Fruit fly (Drosophila melanogaster) whole organism, embryonic: ENCODE results near the gene Acn.

Source experiments
- Aef1 ChIP-seq: fragments of 200-800 bp; sonication (Bioruptor generic); IDR thresholded peaks from 3 replicates; pipeline ENCODE4 v1.3.6; 2022; ENCODE audit warnings: missing biosample characterization, missing genetic modification characterization
- BtbVII ChIP-seq: fragments of 200-800 bp; sonication (Bioruptor generic); optimal IDR thresholded peaks from 3 replicates; lab custom pipeline; 2017; ENCODE audit warnings: missing biosample characterization, mild to moderate bottlenecking, missing genetic modification characterization
- CG11085 ChIP-seq: fragments of 200-800 bp; sonication (Bioruptor generic); IDR thresholded peaks from 2 replicates; pipeline ENCODE4 v1.3.6; 2022; ENCODE audit warnings: missing biosample characterization, missing genetic modification characterization
- CG12104 ChIP-seq: fragments of 200-800 bp; sonication (Bioruptor generic); optimal IDR thresholded peaks from 3 replicates; lab custom pipeline; 2016; ENCODE audit warnings: missing biosample characterization, missing genetic modification characterization
- CG12659 ChIP-seq: fragments of 200-800 bp; sonication (Bioruptor generic); optimal IDR thresholded peaks from 3 replicates; lab custom pipeline; 2017; ENCODE audit warnings: mild to moderate bottlenecking, missing biosample characterization, missing genetic modification reagents, missing genetic modification characterization
- CG16815 ChIP-seq: fragments of 200-800 bp; sonication (Bioruptor generic); optimal IDR thresholded peaks from 3 replicates; lab custom pipeline; 2017; ENCODE audit warnings: missing biosample characterization, mild to moderate bottlenecking, missing genetic modification characterization
- CG33213 ChIP-seq: fragments of 200-800 bp; sonication (Bioruptor generic); optimal IDR thresholded peaks from 3 replicates; lab custom pipeline; 2016; ENCODE audit warnings: missing biosample characterization, missing genetic modification characterization
- CG3407 ChIP-seq: fragments of 200-800 bp; sonication (Bioruptor generic); optimal IDR thresholded peaks from 2 replicates; lab custom pipeline; 2018; ENCODE audit warnings: missing biosample characterization, mild to moderate bottlenecking, missing genetic modification characterization
- CG34376 ChIP-seq: fragments of 200-800 bp; sonication (Bioruptor generic); optimal IDR thresholded peaks from 2 replicates; lab custom pipeline; 2018; ENCODE audit warnings: missing biosample characterization, mild to moderate bottlenecking, missing genetic modification characterization
- CG4424 ChIP-seq: fragments of 200-800 bp; sonication (Bioruptor generic); optimal IDR thresholded peaks from 3 replicates; lab custom pipeline; 2016; ENCODE audit warnings: missing biosample characterization, missing genetic modification characterization
- CG5180 ChIP-seq: fragments of 200-800 bp; sonication (Bioruptor generic); optimal IDR thresholded peaks from 3 replicates; lab custom pipeline; 2017; ENCODE audit warnings: missing biosample characterization, missing genetic modification characterization, mild to moderate bottlenecking, moderate library complexity, missing genetic modification reagents
- CG5953 ChIP-seq: fragments of 200-800 bp; sonication (Bioruptor generic); IDR thresholded peaks from 2 replicates; pipeline ENCODE4 v1.3.6; 2022; ENCODE audit warnings: missing biosample characterization, missing genetic modification characterization
- CG7271 ChIP-seq: fragments of 200-800 bp; sonication (Bioruptor generic); optimal IDR thresholded peaks from 2 replicates; lab custom pipeline; 2018; ENCODE audit warnings: missing biosample characterization, mild to moderate bottlenecking, missing genetic modification characterization, moderate library complexity
- CG8089 ChIP-seq: fragments of 200-800 bp; sonication (Bioruptor generic); optimal IDR thresholded peaks from 3 replicates; lab custom pipeline; 2016; ENCODE audit warnings: missing biosample characterization, missing genetic modification characterization
- CG8359 ChIP-seq: fragments of 200-800 bp; sonication (Bioruptor generic); optimal IDR thresholded peaks from 2 replicates; lab custom pipeline; 2017; ENCODE audit warnings: missing biosample characterization, mild to moderate bottlenecking, missing genetic modification characterization, borderline replicate concordance
- D ChIP-seq, 2 experiments: fragments of 200-800 bp in 1 of 2; fragments of >200 bp in 1 of 2; sonication (Bioruptor generic) in 1 of 2; optimal IDR thresholded peaks; 2 replicates in 1 of 2; 3 replicates in 1 of 2; lab custom pipeline; 2017; ENCODE audit warnings: mild to moderate bottlenecking in 1 of 2, missing biosample characterization in 1 of 2, missing genetic modification characterization in 1 of 2, missing genetic modification reagents in 1 of 2
- Dad ChIP-seq: fragments of 200-800 bp; sonication (Bioruptor generic); optimal IDR thresholded peaks from 3 replicates; lab custom pipeline; 2016; ENCODE audit warnings: missing biosample characterization, missing genetic modification characterization
- Doc2 ChIP-seq: fragments of 200-800 bp; sonication (Bioruptor generic); IDR thresholded peaks from 2 replicates; pipeline ENCODE4 v1.3.6; 2022; ENCODE audit warnings: missing biosample characterization, missing genetic modification characterization
- H15 ChIP-seq: fragments of 200-800 bp; sonication (Bioruptor generic); IDR thresholded peaks from 3 replicates; pipeline ENCODE4 v1.3.6; 2022; ENCODE audit warnings: missing biosample characterization, missing genetic modification characterization
- H2.0 ChIP-seq: fragments of 200-800 bp; sonication (Bioruptor generic); IDR thresholded peaks from 2 replicates; pipeline ENCODE4 v1.3.6; 2022; ENCODE audit warnings: missing biosample characterization, missing genetic modification characterization
- Lim3 ChIP-seq: fragments of 200-800 bp; sonication (Bioruptor generic); IDR thresholded peaks from 2 replicates; pipeline ENCODE4 v1.3.6; 2022; ENCODE audit warnings: missing biosample characterization, missing genetic modification characterization
- Mad ChIP-seq: fragments of 200-800 bp; sonication (Bioruptor generic); optimal IDR thresholded peaks from 2 replicates; lab custom pipeline; 2016; ENCODE audit warnings: missing biosample characterization, missing genetic modification characterization
- PHDP ChIP-seq: fragments of 200-800 bp; sonication (Bioruptor generic); optimal IDR thresholded peaks from 3 replicates; lab custom pipeline; 2018; ENCODE audit warnings: missing biosample characterization, mild to moderate bottlenecking, missing genetic modification characterization, moderate library complexity
- Ravus ChIP-seq: fragments of 200-800 bp; sonication (Bioruptor generic); IDR thresholded peaks from 2 replicates; pipeline ENCODE4 v1.3.6; 2022; ENCODE audit warnings: missing biosample characterization, missing genetic modification characterization
- Ssrp ChIP-seq: fragments of 200-800 bp; sonication (Bioruptor generic); optimal IDR thresholded peaks from 2 replicates; lab custom pipeline; 2018; ENCODE audit warnings: missing biosample characterization, mild to moderate bottlenecking, missing genetic modification characterization, moderate library complexity
- Usf ChIP-seq: fragments of 200-800 bp; sonication (Bioruptor generic); optimal IDR thresholded peaks from 2 replicates; lab custom pipeline; 2017; ENCODE audit warnings: missing genotype, missing biosample characterization, missing genetic modification characterization
- amos ChIP-seq: fragments of 200-800 bp; sonication (Bioruptor generic); IDR thresholded peaks from 2 replicates; pipeline ENCODE4 v1.3.6; 2022; ENCODE audit warnings: missing biosample characterization, missing genetic modification characterization; ENCODE audit not compliant: partially characterized antibody
- ato ChIP-seq: fragments of 200-800 bp; sonication (Bioruptor generic); IDR thresholded peaks from 2 replicates; pipeline ENCODE4 v1.3.6; 2022; ENCODE audit warnings: missing biosample characterization, missing genetic modification characterization; ENCODE audit not compliant: partially characterized antibody
- bab2 ChIP-seq: fragments of 200-800 bp; sonication (Bioruptor generic); optimal IDR thresholded peaks from 2 replicates; lab custom pipeline; 2016; ENCODE audit warnings: missing biosample characterization, missing genetic modification characterization
- crol ChIP-seq: fragments of 200-800 bp; sonication (Bioruptor generic); IDR thresholded peaks from 2 replicates; pipeline ENCODE4 v1.3.6; 2022; ENCODE audit warnings: missing biosample characterization, missing genetic modification characterization
- cwo ChIP-seq: fragments of 200-800 bp; sonication (Bioruptor generic); optimal IDR thresholded peaks from 3 replicates; lab custom pipeline; 2017; ENCODE audit warnings: missing biosample characterization, missing genetic modification characterization, mild to moderate bottlenecking, moderate library complexity, missing genetic modification reagents
- dmrt99B ChIP-seq: fragments of 200-800 bp; sonication (Bioruptor generic); optimal IDR thresholded peaks from 2 replicates; lab custom pipeline; 2018; ENCODE audit warnings: missing biosample characterization, mild to moderate bottlenecking, missing genetic modification characterization, moderate library complexity
- emc ChIP-seq: fragments of 200-800 bp; sonication (Bioruptor generic); optimal IDR thresholded peaks from 2 replicates; lab custom pipeline; 2016; ENCODE audit warnings: missing biosample characterization, missing genetic modification characterization
- fru ChIP-seq: fragments of >200 bp; optimal IDR thresholded peaks from 2 replicates; lab custom pipeline; 2017
- grn ChIP-seq: fragments of 200-800 bp; sonication (Bioruptor generic); optimal IDR thresholded peaks from 3 replicates; lab custom pipeline; 2017; ENCODE audit warnings: missing biosample characterization, missing genetic modification characterization
- gro ChIP-seq: fragments of 200-800 bp; sonication (Bioruptor generic); optimal IDR thresholded peaks from 2 replicates; lab custom pipeline; 2016; ENCODE audit warnings: missing biosample characterization, missing genetic modification characterization
- hb ChIP-seq: fragments of 200-800 bp; sonication (Bioruptor generic); IDR thresholded peaks from 3 replicates; pipeline ENCODE4 v1.3.6; 2022; ENCODE audit warnings: missing biosample characterization, missing genetic modification characterization; ENCODE audit not compliant: partially characterized antibody
- insv ChIP-seq, 2 experiments: fragments of 200-800 bp; sonication (Bioruptor generic); optimal IDR thresholded peaks; 3 replicates each; lab custom pipeline; 2016 to 2018; ENCODE audit warnings: missing biosample characterization in 2 of 2, missing genetic modification characterization in 2 of 2
- ken ChIP-seq: fragments of 200-800 bp; sonication (Bioruptor generic); IDR thresholded peaks from 3 replicates; pipeline ENCODE4 v1.3.6; 2022; ENCODE audit warnings: missing biosample characterization, missing genetic modification characterization
- knrl ChIP-seq: fragments of 200-800 bp; sonication (Bioruptor generic); IDR thresholded peaks from 3 replicates; pipeline ENCODE4 v1.3.6; 2022; ENCODE audit warnings: missing biosample characterization, missing genetic modification characterization; ENCODE audit not compliant: partially characterized antibody
- mam ChIP-seq: fragments of 200-800 bp; sonication (Bioruptor generic); optimal IDR thresholded peaks from 3 replicates; lab custom pipeline; 2016; ENCODE audit warnings: missing biosample characterization, missing genetic modification characterization
- rib ChIP-seq: fragments of 200-800 bp; sonication (Bioruptor generic); IDR thresholded peaks from 2 replicates; pipeline ENCODE4 v1.3.6; 2022; ENCODE audit warnings: missing biosample characterization, missing genetic modification characterization
- sc ChIP-seq, 3 experiments: fragments of >200 bp in 2 of 3; fragments of 200-800 bp in 1 of 3; sonication (Bioruptor generic) in 1 of 3; optimal IDR thresholded peaks; 2 replicates in 2 of 3; 3 replicates in 1 of 3; lab custom pipeline; 2017; ENCODE audit warnings: mild to moderate bottlenecking in 1 of 3, missing biosample characterization in 1 of 3, missing genetic modification characterization in 1 of 3, missing genetic modification reagents in 1 of 3
- sima ChIP-seq: fragments of 200-800 bp; sonication (Bioruptor generic); optimal IDR thresholded peaks from 2 replicates; lab custom pipeline; 2016; ENCODE audit warnings: missing biosample characterization, missing genetic modification characterization
- so ChIP-seq: fragments of 200-800 bp; sonication (Bioruptor generic); IDR thresholded peaks from 3 replicates; pipeline ENCODE4 v1.3.6; 2022; ENCODE audit warnings: missing biosample characterization, missing genetic modification characterization
- usp ChIP-seq: fragments of >200 bp; optimal IDR thresholded peaks from 2 replicates; lab custom pipeline; 2017; ENCODE audit warnings: missing biosample characterization, missing genetic modification characterization
- wek ChIP-seq: fragments of 200-800 bp; sonication (Bioruptor generic); optimal IDR thresholded peaks from 3 replicates; lab custom pipeline; 2018; ENCODE audit warnings: missing biosample characterization, mild to moderate bottlenecking, missing genetic modification characterization, moderate library complexity
- zf30C ChIP-seq: fragments of 200-800 bp; sonication (Bioruptor generic); optimal IDR thresholded peaks from 3 replicates; lab custom pipeline; 2018; ENCODE audit warnings: missing biosample characterization, mild to moderate bottlenecking, missing genetic modification characterization

The Acn gene

DNA sequence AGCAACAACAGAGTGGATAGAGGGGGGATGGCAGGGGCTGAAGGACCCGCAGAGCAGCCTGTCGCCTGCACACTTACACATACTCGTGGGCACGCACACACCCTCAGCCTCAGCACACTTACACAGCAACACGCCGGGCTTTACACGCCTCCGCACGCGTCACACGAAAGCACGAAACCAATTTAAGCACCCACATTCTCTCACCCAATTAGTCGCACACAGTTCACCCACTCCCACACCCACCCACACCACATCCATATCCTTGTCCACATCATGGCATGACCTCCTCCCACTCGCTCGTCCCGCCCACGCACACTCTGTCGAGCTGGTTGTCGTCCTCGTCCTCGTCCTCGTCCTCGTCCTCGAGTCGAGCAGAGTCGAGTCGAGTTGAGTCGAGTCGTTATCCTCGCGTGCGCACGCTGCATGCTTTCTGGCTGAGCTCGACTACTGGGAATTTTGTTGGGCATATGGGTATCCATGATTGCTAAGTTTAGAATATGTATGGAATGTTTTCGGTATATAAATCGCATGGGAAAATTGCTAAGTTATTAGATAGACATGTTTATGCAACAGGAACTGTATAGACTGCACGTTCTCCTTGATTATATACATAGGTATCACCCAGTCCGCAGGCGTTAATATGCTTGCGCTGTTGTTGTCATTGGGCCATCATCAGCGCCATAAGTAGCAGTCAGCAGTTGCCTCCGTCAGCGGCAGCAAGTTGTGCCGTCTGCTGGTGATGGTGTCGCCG is 33.1 kb upstream of the Acn start (continued):
- TF ChIP-seq sc (optimal IDR thresholded peaks at IDR 0.05; lab: Kevin White, UChicago) = no peak
- peak; percentile 59 for TF ChIP-seq sc (GFP tag; optimal IDR thresholded peaks at IDR 0.05; lab: Kevin White, UChicago)
- TF ChIP-seq gro (GFP tag; lab: Kevin White, UChicago) = peak; percentile 81
- TF ChIP-seq Mad (GFP tag; lab: Kevin White, UChicago) = peak; percentile 56
- no peak for TF ChIP-seq insv (GFP tag; optimal IDR thresholded peaks at IDR 0.05; lab: Kevin White, UChicago)
- TF ChIP-seq CG8089 = peak; percentile 49
- TF ChIP-seq PHDP (tag; lab: Kevin White, UChicago) = peak; percentile 80
- TF ChIP-seq Aef1 (GFP tag; lab: Robert Waterston, UW) = peak; percentile 85
- TF ChIP-seq CG16815 (GFP tag; lab: Kevin White, UChicago) = peak; percentile 66
- peak; percentile 83 for TF ChIP-seq CG12659
- TF ChIP-seq CG33213 (GFP tag; lab: Kevin White, UChicago) = peak; percentile 48
- TF ChIP-seq CG12104 (GFP tag; lab: Kevin White, UChicago) = peak; percentile 18
- peak; percentile 44 for TF ChIP-seq emc
- TF ChIP-seq ato (GFP tag; lab: Robert Waterston, UW) = no peak
- TF ChIP-seq CG34376 (GFP tag; lab: Kevin White, UChicago) = peak; percentile 33
- TF ChIP-seq Lim3 = peak; percentile 67
- TF ChIP-seq CG7271 (tag; lab: Kevin White, UChicago) = no peak
- peak; percentile 78 for TF ChIP-seq BtbVII (GFP tag; lab: Kevin White, UChicago)
- peak; percentile 88 for TF ChIP-seq mam
- TF ChIP-seq usp (GFP tag; lab: Kevin White, UChicago) = no peak
- TF ChIP-seq CG5180 = peak; percentile 65
- TF ChIP-seq H2.0 (GFP tag; lab: Robert Waterston, UW) = peak; percentile 81
- TF ChIP-seq dmrt99B (tag; lab: Kevin White, UChicago) = peak; percentile 88
- TF ChIP-seq CG11085 (GFP tag; lab: Robert Waterston, UW) = peak; percentile 75
- no peak for TF ChIP-seq D (optimal IDR thresholded peaks at IDR 0.05; lab: Kevin White, UChicago)
- peak; percentile 70 for TF ChIP-seq D (GFP tag; optimal IDR thresholded peaks at IDR 0.05; lab: Kevin White, UChicago)
- TF ChIP-seq knrl = no peak
- TF ChIP-seq CG3407 (GFP tag; lab: Kevin White, UChicago) = peak; percentile 43
- TF ChIP-seq so (GFP tag; lab: Robert Waterston, UW) = peak; percentile 71; the same call in 2 of the 3 replicates
- peak; percentile 73 for TF ChIP-seq Ssrp (tag; lab: Kevin White, UChicago)
- peak; percentile 87 for TF ChIP-seq cwo (GFP tag; lab: Kevin White, UChicago)
- no peak for TF ChIP-seq rib (GFP tag; lab: Robert Waterston, UW)
- peak; percentile 86 for TF ChIP-seq bab2 (GFP tag; lab: Kevin White, UChicago)
- TF ChIP-seq ken (GFP tag; lab: Robert Waterston, UW) = peak; percentile 86
- TF ChIP-seq CG8359 (GFP tag; lab: Kevin White, UChicago) = no peak
- TF ChIP-seq sima (GFP tag; lab: Kevin White, UChicago) = no peak
- TF ChIP-seq CG4424 (GFP tag; lab: Kevin White, UChicago) = peak; percentile 66
- peak; percentile 82 for TF ChIP-seq CG5953 (GFP tag; lab: Robert Waterston, UW)
- TF ChIP-seq Dad = peak; percentile 67
- no peak for TF ChIP-seq zf30C
- peak; percentile 23 for TF ChIP-seq wek (GFP tag; lab: Kevin White, UChicago)
- peak; percentile 7 for TF ChIP-seq grn (GFP tag; lab: Kevin White, UChicago)
- peak; percentile 26; the same call in 1 of the 2 replicates for TF ChIP-seq crol (GFP tag; lab: Robert Waterston, UW)
- TF ChIP-seq fru (lab: Kevin White, UChicago) = no peak
- peak; percentile 85 for TF ChIP-seq H15 (GFP tag; lab: Robert Waterston, UW)
- peak; percentile 47 for TF ChIP-seq Ravus
- no peak for TF ChIP-seq hb (GFP tag; lab: Robert Waterston, UW)
- TF ChIP-seq Usf (GFP tag; lab: Kevin White, UChicago) = peak; percentile 10
- TF ChIP-seq Doc2 = no peak
- TF ChIP-seq amos = no peak
